Fruit fly (Drosophila melanogaster): ENCODE measurements around the gene Surf4.

The Surf4 gene

dm6 chr3R:15305246-15305645 lies 40.7 kb downstream of the Surf4 start (continued):
- TF ChIP-seq Trl (optimal IDR thresholded peaks at IDR 0.05) (no peak), Trl (GFP tag; optimal IDR thresholded peaks at IDR 0.05) (no peak), Dfd (GFP tag; optimal IDR thresholded peaks at IDR 0.05) (no peak)

- TF ChIP-seq CG4328 (GFP tag; optimal IDR thresholded peaks at IDR 0.05) = no peak
- TF ChIP-seq CG10959 (GFP tag; IDR thresholded peaks at IDR 0.05) = no peak
- TF ChIP-seq Neu2 (GFP tag; optimal IDR thresholded peaks at IDR 0.05; ENCODE audit: borderline replicate concordance) = no peak
- TF ChIP-seq MBD-R2 (GFP tag; IDR thresholded peaks at IDR 0.05) = no peak; the same call in 1 of the 2 replicates
- TF ChIP-seq wdn (GFP tag; IDR thresholded peaks at IDR 0.05) = 0 out of 2 replicates have a peak, but pooled peaks have one; percentile 8
- TF ChIP-seq phol (tag; optimal IDR thresholded peaks at IDR 0.05) = no peak
- no peak for TF ChIP-seq CG6854 (GFP tag; optimal IDR thresholded peaks at IDR 0.05)
- no peak for TF ChIP-seq CG4730 (GFP tag; IDR thresholded peaks at IDR 0.05)
- no peak for TF ChIP-seq CG4360 (GFP tag; IDR thresholded peaks at IDR 0.05)
- no peak for TF ChIP-seq stc (GFP tag; IDR thresholded peaks at IDR 0.05)
- no peak for TF ChIP-seq CG18476 (GFP tag; optimal IDR thresholded peaks at IDR 0.05)
- TF ChIP-seq CHES-1-like (GFP tag; optimal IDR thresholded peaks at IDR 0.05) = no peak
- no peak for TF ChIP-seq sisA (GFP tag; IDR thresholded peaks at IDR 0.05)
- no peak for TF ChIP-seq dati (GFP tag; IDR thresholded peaks at IDR 0.05)
- no peak for TF ChIP-seq CG12299 (tag; optimal IDR thresholded peaks at IDR 0.05)
- no peak for TF ChIP-seq gro (GFP tag; optimal IDR thresholded peaks at IDR 0.05)
- TF ChIP-seq cwo (GFP tag; optimal IDR thresholded peaks at IDR 0.05) = peak; percentile 12
- TF ChIP-seq CG13894 (tag; optimal IDR thresholded peaks at IDR 0.05) = no peak
- TF ChIP-seq Atf6 (GFP tag; IDR thresholded peaks at IDR 0.05) = no peak
- no peak for TF ChIP-seq CG8089 (GFP tag; optimal IDR thresholded peaks at IDR 0.05)
- peak; percentile 27 for TF ChIP-seq grn (GFP tag; optimal IDR thresholded peaks at IDR 0.05)
- no peak for TF ChIP-seq nmo (GFP tag; optimal IDR thresholded peaks at IDR 0.05)
- TF ChIP-seq corto (GFP tag; optimal IDR thresholded peaks at IDR 0.05) = no peak
- TF ChIP-seq D19A (tag; optimal IDR thresholded peaks at IDR 0.05) = no peak
- TF ChIP-seq Trl (optimal IDR thresholded peaks at IDR 0.05) = no peak
- TF ChIP-seq Trl (GFP tag; optimal IDR thresholded peaks at IDR 0.05) = no peak
- no peak for TF ChIP-seq BEAF-32 (GFP tag; optimal IDR thresholded peaks at IDR 0.05)
- peak in 1 of 2 experiments; percentile 2 for TF ChIP-seq eve (GFP tag; optimal IDR thresholded peaks at IDR 0.05)
- no peak for TF ChIP-seq seq (GFP tag; IDR thresholded peaks at IDR 0.05)
- TF ChIP-seq Tbp (GFP tag; optimal IDR thresholded peaks at IDR 0.05) = no peak
- no peak for TF ChIP-seq CG8290 (GFP tag; optimal IDR thresholded peaks at IDR 0.05)
- TF ChIP-seq CG8290 (tag; optimal IDR thresholded peaks at IDR 0.05) = no peak
- TF ChIP-seq chinmo (GFP tag; IDR thresholded peaks at IDR 0.05; ENCODE audit: partially characterized antibody) = peak; percentile 87; the same call in 3 of the 4 replicates
- no peak for TF ChIP-seq CG3407 (GFP tag; optimal IDR thresholded peaks at IDR 0.05)
- no peak for TF ChIP-seq hb (GFP tag; IDR thresholded peaks at IDR 0.05; ENCODE audit: partially characterized antibody)
- no peak for TF ChIP-seq CG14860 (GFP tag; IDR thresholded peaks at IDR 0.05; ENCODE audit: partially characterized antibody)
- no peak for TF ChIP-seq CrebB (tag; optimal IDR thresholded peaks at IDR 0.05)
- TF ChIP-seq HmgD (GFP tag; optimal IDR thresholded peaks at IDR 0.05) = no peak
- TF ChIP-seq onecut (GFP tag; IDR thresholded peaks at IDR 0.05) = no peak
- no peak for TF ChIP-seq unc-4 (GFP tag; IDR thresholded peaks at IDR 0.05; ENCODE audit: partially characterized antibody)
- TF ChIP-seq Lim3 (GFP tag; IDR thresholded peaks at IDR 0.05) = no peak
- no peak for TF ChIP-seq CG12104 (GFP tag; optimal IDR thresholded peaks at IDR 0.05)
- peak; percentile 64 for TF ChIP-seq Med (GFP tag)
- TF ChIP-seq MESR4 (GFP tag; optimal IDR thresholded peaks at IDR 0.05) = no peak
- TF ChIP-seq trh (GFP tag; optimal IDR thresholded peaks at IDR 0.05) = no peak
- TF ChIP-seq Oli (tag; optimal IDR thresholded peaks at IDR 0.05) = no peak
- no peak for TF ChIP-seq ttk (GFP tag; IDR thresholded peaks at IDR 0.05)
- no peak for TF ChIP-seq hbn (GFP tag; IDR thresholded peaks at IDR 0.05; ENCODE audit: partially characterized antibody)
- TF ChIP-seq CG16813 (GFP tag; IDR thresholded peaks at IDR 0.05; ENCODE audit: partially characterized antibody) = no peak
Observed at dm6 chr3R:15297904-15298303, 48.1 kb downstream of the Surf4 start.
